Fruit fly (Drosophila melanogaster) whole organism, embryonic: ENCODE measurements around the gene CG4278.
A peak's percentile ranks its signal among the peaks of the same experiment; 100 is the strongest.

Experiments used
- C15 ChIP-seq: fragments of 200-800 bp; sonication (Bioruptor generic); IDR thresholded peaks from 3 replicates; pipeline ENCODE4 v1.3.6; 2022; ENCODE audit warnings: missing biosample characterization, missing genetic modification characterization
- CG10209 ChIP-seq: fragments of 200-800 bp; sonication (Bioruptor generic); optimal IDR thresholded peaks from 3 replicates; lab custom pipeline; 2017; ENCODE audit warnings: missing biosample characterization, mild to moderate bottlenecking, missing genetic modification characterization, missing genetic modification reagents
- CG10267 ChIP-seq: fragments of 200-800 bp; sonication (Bioruptor generic); optimal IDR thresholded peaks from 2 replicates; lab custom pipeline; 2018; ENCODE audit warnings: missing biosample characterization, mild to moderate bottlenecking, missing genetic modification characterization, moderate library complexity
- CG10321 ChIP-seq: fragments of 200-800 bp; sonication (Bioruptor generic); IDR thresholded peaks from 2 replicates; pipeline ENCODE4 v1.3.6; 2022; ENCODE audit warnings: missing biosample characterization, missing genetic modification characterization
- CG10431 ChIP-seq: fragments of 200-800 bp; sonication (Bioruptor generic); optimal IDR thresholded peaks from 3 replicates; lab custom pipeline; 2018; ENCODE audit warnings: missing biosample characterization, mild to moderate bottlenecking, missing genetic modification characterization
- CG12236 ChIP-seq: fragments of 200-800 bp; sonication (Bioruptor generic); optimal IDR thresholded peaks from 2 replicates; lab custom pipeline; 2016; ENCODE audit warnings: missing biosample characterization, missing genetic modification characterization
- CG14710 ChIP-seq: fragments of 200-800 bp; sonication (Bioruptor generic); optimal IDR thresholded peaks from 3 replicates; lab custom pipeline; 2019; ENCODE audit warnings: missing biosample characterization, mild to moderate bottlenecking, missing genetic modification characterization, moderate library complexity
- CG15514 ChIP-seq: fragments of 200-800 bp; sonication (Bioruptor generic); optimal IDR thresholded peaks from 3 replicates; lab custom pipeline; 2017; ENCODE audit warnings: missing biosample characterization, missing genetic modification characterization, mild to moderate bottlenecking, moderate library complexity, missing genetic modification reagents
- CG16863 ChIP-seq: fragments of 200-800 bp; sonication (Bioruptor generic); optimal IDR thresholded peaks from 3 replicates; lab custom pipeline; 2016; ENCODE audit warnings: missing biosample characterization, missing genetic modification characterization
- CG2889 ChIP-seq: fragments of 200-800 bp; sonication (Bioruptor generic); IDR thresholded peaks from 3 replicates; pipeline ENCODE4 v1.3.6; 2022; ENCODE audit warnings: missing biosample characterization, missing genetic modification characterization
- CG31388 ChIP-seq: fragments of 200-800 bp; sonication (Bioruptor generic); optimal IDR thresholded peaks from 2 replicates; lab custom pipeline; 2016; ENCODE audit warnings: missing biosample characterization, missing genetic modification characterization
- CG31441 ChIP-seq: fragments of 200-800 bp; sonication (Bioruptor generic); IDR thresholded peaks from 2 replicates; pipeline ENCODE4 v1.3.6; 2022; ENCODE audit warnings: missing biosample characterization, missing genetic modification characterization
- CG32532 ChIP-seq: fragments of 200-800 bp; sonication (Bioruptor generic); IDR thresholded peaks from 2 replicates; pipeline ENCODE4 v1.3.6; 2022; ENCODE audit warnings: missing biosample characterization, missing genetic modification characterization
- CG4404 ChIP-seq: fragments of 200-800 bp; sonication (Bioruptor generic); IDR thresholded peaks from 2 replicates; pipeline ENCODE4 v1.3.6; 2022; ENCODE audit warnings: missing biosample characterization, missing genetic modification characterization
- CG4707 ChIP-seq: fragments of 200-800 bp; sonication (Bioruptor generic); optimal IDR thresholded peaks from 2 replicates; lab custom pipeline; 2018; ENCODE audit warnings: missing biosample characterization, mild to moderate bottlenecking, missing genetic modification characterization, moderate library complexity
- CG6683 ChIP-seq: fragments of 200-800 bp; sonication (Bioruptor generic); optimal IDR thresholded peaks from 2 replicates; lab custom pipeline; 2017; ENCODE audit warnings: missing biosample characterization, mild to moderate bottlenecking, missing genetic modification characterization, missing genetic modification reagents
- CG6791 ChIP-seq: fragments of 200-800 bp; sonication (Bioruptor generic); IDR thresholded peaks from 3 replicates; pipeline ENCODE4 v1.3.6; 2022; ENCODE audit warnings: missing biosample characterization, missing genetic modification characterization; ENCODE audit not compliant: partially characterized antibody
- CG7745 ChIP-seq: fragments of 200-800 bp; sonication (Bioruptor generic); optimal IDR thresholded peaks from 2 replicates; lab custom pipeline; 2018; ENCODE audit warnings: missing biosample characterization, mild to moderate bottlenecking, missing genetic modification characterization, moderate library complexity
- CG9609 ChIP-seq: fragments of 200-800 bp; sonication (Bioruptor generic); optimal IDR thresholded peaks from 3 replicates; lab custom pipeline; 2016; ENCODE audit warnings: missing biosample characterization, missing genetic modification characterization
- CG9797 ChIP-seq: fragments of 200-800 bp; sonication (Bioruptor generic); optimal IDR thresholded peaks from 3 replicates; lab custom pipeline; 2018; ENCODE audit warnings: missing biosample characterization, mild to moderate bottlenecking, missing genetic modification characterization
- CoRest ChIP-seq: fragments of 200-800 bp; sonication (Bioruptor generic); optimal IDR thresholded peaks from 3 replicates; lab custom pipeline; 2018; ENCODE audit warnings: missing biosample characterization, mild to moderate bottlenecking, missing genetic modification characterization, moderate library complexity
- Deaf1 ChIP-seq: fragments of 200-800 bp; optimal IDR thresholded peaks from 3 replicates; lab custom pipeline; 2019; ENCODE audit warnings: missing biosample characterization, mild to moderate bottlenecking, missing genetic modification characterization, moderate library complexity
- Dfd ChIP-seq, 2 experiments: fragments of >200 bp; optimal IDR thresholded peaks; 2 replicates each; lab custom pipeline; 2017; ENCODE audit warnings: missing biosample characterization in 2 of 2, missing genetic modification characterization in 2 of 2
- Dref ChIP-seq: fragments of 200-800 bp; sonication (Bioruptor generic); IDR thresholded peaks from 2 replicates; pipeline ENCODE4 v1.3.6; 2022; ENCODE audit warnings: missing biosample characterization, missing genetic modification characterization
- Fer1 ChIP-seq: fragments of 200-800 bp; sonication (Bioruptor generic); optimal IDR thresholded peaks from 2 replicates; lab custom pipeline; 2017; ENCODE audit warnings: missing biosample characterization, mild to moderate bottlenecking, missing genetic modification characterization
- Jarid2 ChIP-seq: fragments of 200-800 bp; sonication (Bioruptor generic); optimal IDR thresholded peaks from 3 replicates; lab custom pipeline; 2017; ENCODE audit warnings: mild to moderate bottlenecking, missing biosample characterization, missing genetic modification reagents, missing genetic modification characterization
- Mes4 ChIP-seq: fragments of 200-800 bp; sonication (Bioruptor generic); optimal IDR thresholded peaks from 2 replicates; lab custom pipeline; 2016; ENCODE audit warnings: missing biosample characterization, missing genetic modification characterization
- NK7.1 ChIP-seq: fragments of 200-800 bp; sonication (Bioruptor generic); optimal IDR thresholded peaks from 3 replicates; lab custom pipeline; 2016; ENCODE audit warnings: missing biosample characterization, missing genetic modification characterization
- Poxn ChIP-seq: fragments of 200-800 bp; sonication (Bioruptor generic); IDR thresholded peaks from 2 replicates; pipeline ENCODE4 v1.3.6; 2022; ENCODE audit warnings: missing biosample characterization, missing genetic modification characterization
- chinmo ChIP-seq: fragments of 200-800 bp; sonication (Bioruptor generic); IDR thresholded peaks from 4 replicates; pipeline ENCODE4 v1.3.6; 2022; ENCODE audit warnings: missing biosample characterization, missing genetic modification characterization; ENCODE audit not compliant: partially characterized antibody
- crol ChIP-seq: fragments of 200-800 bp; sonication (Bioruptor generic); IDR thresholded peaks from 2 replicates; pipeline ENCODE4 v1.3.6; 2022; ENCODE audit warnings: missing biosample characterization, missing genetic modification characterization
- dmrt11E ChIP-seq: fragments of 200-800 bp; sonication (Bioruptor generic); optimal IDR thresholded peaks from 3 replicates; lab custom pipeline; 2018; ENCODE audit warnings: missing biosample characterization, mild to moderate bottlenecking, missing genetic modification characterization, moderate library complexity
- ems ChIP-seq: fragments of 200-800 bp; sonication (Bioruptor generic); optimal IDR thresholded peaks from 3 replicates; lab custom pipeline; 2016; ENCODE audit warnings: missing biosample characterization, missing genetic modification characterization
- fru ChIP-seq: fragments of >200 bp; optimal IDR thresholded peaks from 2 replicates; lab custom pipeline; 2017
- her ChIP-seq: fragments of 200-800 bp; sonication (Bioruptor generic); optimal IDR thresholded peaks from 2 replicates; lab custom pipeline; 2016; ENCODE audit warnings: missing biosample characterization, missing genetic modification characterization
- knrl ChIP-seq: fragments of 200-800 bp; sonication (Bioruptor generic); IDR thresholded peaks from 3 replicates; pipeline ENCODE4 v1.3.6; 2022; ENCODE audit warnings: missing biosample characterization, missing genetic modification characterization; ENCODE audit not compliant: partially characterized antibody
- mirr ChIP-seq: fragments of 200-800 bp; sonication (Bioruptor generic); optimal IDR thresholded peaks from 3 replicates; lab custom pipeline; 2018; ENCODE audit warnings: missing biosample characterization, mild to moderate bottlenecking, missing genetic modification characterization
- nom ChIP-seq: fragments of 200-800 bp; sonication (Bioruptor generic); optimal IDR thresholded peaks from 2 replicates; lab custom pipeline; 2017; ENCODE audit warnings: missing biosample characterization, missing genetic modification characterization, mild to moderate bottlenecking, moderate library complexity, missing genetic modification reagents
- onecut ChIP-seq: fragments of 200-800 bp; sonication (Bioruptor generic); IDR thresholded peaks from 2 replicates; pipeline ENCODE4 v1.3.6; 2022; ENCODE audit warnings: missing biosample characterization, missing genetic modification characterization
- org-1 ChIP-seq: fragments of 200-800 bp; sonication (Bioruptor generic); optimal IDR thresholded peaks from 2 replicates; lab custom pipeline; 2017; ENCODE audit warnings: missing biosample characterization, missing genetic modification characterization
- pzg ChIP-seq: fragments of 200-800 bp; sonication (Bioruptor generic); optimal IDR thresholded peaks from 3 replicates; lab custom pipeline; 2018; ENCODE audit warnings: missing biosample characterization, mild to moderate bottlenecking, missing genetic modification characterization, moderate library complexity
- rib ChIP-seq: fragments of 200-800 bp; sonication (Bioruptor generic); IDR thresholded peaks from 2 replicates; pipeline ENCODE4 v1.3.6; 2022; ENCODE audit warnings: missing biosample characterization, missing genetic modification characterization
- run ChIP-seq: fragments of 200-800 bp; sonication (Bioruptor generic); optimal IDR thresholded peaks from 3 replicates; lab custom pipeline; 2018; ENCODE audit warnings: missing biosample characterization, mild to moderate bottlenecking, missing genetic modification characterization
- sr ChIP-seq: fragments of 200-800 bp; sonication (Bioruptor generic); IDR thresholded peaks from 3 replicates; pipeline ENCODE4 v1.3.6; 2022; ENCODE audit warnings: missing biosample characterization, missing genetic modification characterization
- trem ChIP-seq: fragments of 200-800 bp; optimal IDR thresholded peaks from 3 replicates; lab custom pipeline; 2019; ENCODE audit warnings: missing biosample characterization, mild to moderate bottlenecking, missing genetic modification characterization, moderate library complexity
- ttk ChIP-seq: fragments of 200-800 bp; sonication (Bioruptor generic); IDR thresholded peaks from 2 replicates; pipeline ENCODE4 v2.1.2; 2022; ENCODE audit warnings: missing biosample characterization, missing genetic modification characterization
- twi ChIP-seq: fragments of 200-800 bp; optimal IDR thresholded peaks from 2 replicates; lab custom pipeline; 2019; ENCODE audit warnings: missing biosample characterization, mild to moderate bottlenecking, missing genetic modification characterization, moderate library complexity
- wdn ChIP-seq: fragments of 200-800 bp; sonication (Bioruptor generic); IDR thresholded peaks from 2 replicates; pipeline ENCODE4 v1.3.6; 2022; ENCODE audit warnings: missing biosample characterization, missing genetic modification characterization
- zen ChIP-seq: fragments of 200-800 bp; sonication (Bioruptor generic); optimal IDR thresholded peaks from 3 replicates; lab custom pipeline; 2018; ENCODE audit warnings: missing biosample characterization, mild to moderate bottlenecking, missing genetic modification characterization, moderate library complexity
- zfh2 ChIP-seq: fragments of 200-800 bp; sonication (Bioruptor generic); optimal IDR thresholded peaks from 2 replicates; lab custom pipeline; 2016; ENCODE audit warnings: missing biosample characterization, missing genetic modification characterization

Gene CG4278

DNA sequence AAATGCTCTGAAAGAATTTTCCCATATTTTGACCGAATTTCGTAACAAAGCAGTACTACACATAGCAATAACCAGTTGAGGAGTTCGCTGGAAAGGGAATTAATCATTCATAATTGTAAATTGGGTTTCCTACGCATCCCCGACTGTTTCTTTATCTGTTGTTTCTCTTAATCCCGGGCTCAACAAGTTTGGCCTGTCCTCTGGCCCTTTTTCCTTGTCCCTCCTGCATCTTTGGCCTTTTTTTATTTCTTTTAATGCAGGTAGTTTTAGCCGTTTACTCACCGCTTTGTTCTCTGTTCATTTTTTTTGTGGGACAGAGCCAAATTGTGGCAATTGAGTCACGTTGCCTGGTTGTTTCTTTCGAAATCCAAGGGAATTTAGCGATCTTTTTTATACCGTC lies 26.9 kb downstream of the CG4278 start (continued):
- peak; percentile 17 for TF ChIP-seq zen (tag; lab: Kevin White, UChicago)
- no peak for TF ChIP-seq CG32532 (GFP tag; lab: Robert Waterston, UW)
- no peak for TF ChIP-seq CG14710 (tag; lab: Kevin White, UChicago)
- TF ChIP-seq sr (GFP tag; lab: Robert Waterston, UW), result no peak
- TF ChIP-seq Deaf1, result no peak
- no peak for TF ChIP-seq fru (lab: Kevin White, UChicago)
- peak; percentile 17 for TF ChIP-seq nom (GFP tag; lab: Kevin White, UChicago)
- no peak for TF ChIP-seq Poxn (GFP tag; lab: Robert Waterston, UW)
- no peak for TF ChIP-seq CoRest
- TF ChIP-seq rib (GFP tag; lab: Robert Waterston, UW), result 0 out of 2 replicates have a peak, but pooled peaks have one; percentile 13
- no peak for TF ChIP-seq knrl (GFP tag; lab: Robert Waterston, UW)
- no peak for TF ChIP-seq CG31441
- no peak for TF ChIP-seq CG7745
- no peak for TF ChIP-seq trem (tag; lab: Kevin White, UChicago)
- TF ChIP-seq CG6791 (GFP tag; lab: Robert Waterston, UW), result no peak
- TF ChIP-seq zfh2 (GFP tag; lab: Kevin White, UChicago), result no peak
- TF ChIP-seq CG10267 (tag; lab: Kevin White, UChicago), result no peak
- TF ChIP-seq, all 482 proteins: peak for 6

DNA sequence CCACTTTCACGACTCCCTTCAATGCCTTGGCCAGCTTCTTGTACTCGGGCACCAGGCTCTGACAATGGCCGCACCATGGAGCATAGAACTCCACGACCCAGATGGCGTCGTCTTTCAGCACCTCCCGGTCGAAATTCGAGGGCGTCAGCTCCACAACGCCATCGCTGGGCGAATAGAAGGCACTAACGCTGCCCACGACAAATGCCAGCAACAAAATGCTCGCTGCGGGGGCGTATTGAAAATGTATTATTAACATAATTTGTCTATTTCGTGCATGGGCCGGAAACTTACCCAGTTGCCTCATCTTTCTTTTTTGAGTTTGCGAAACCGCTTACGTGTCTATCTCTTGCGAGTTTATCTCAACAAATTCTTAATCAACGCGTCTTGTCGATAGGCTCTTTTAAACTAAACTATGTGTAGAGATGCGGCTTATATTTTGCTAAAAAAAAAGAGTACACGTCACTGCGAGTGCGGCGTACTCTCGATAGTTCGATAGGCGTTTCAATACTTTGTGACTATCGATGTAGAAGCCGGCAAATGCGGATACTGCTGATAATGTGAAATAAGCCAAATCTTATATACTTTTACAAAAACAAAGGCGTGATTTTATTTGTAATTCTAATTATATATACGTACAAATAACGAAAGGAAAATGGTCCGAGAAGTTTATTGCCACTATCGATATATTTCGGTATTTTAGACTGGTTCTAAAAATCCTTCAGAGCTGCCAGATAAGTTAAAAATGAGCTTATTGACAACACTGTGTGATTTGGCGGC lies 29.6 kb downstream of the CG4278 start, which contains the start of gene CaBP1:
TSS of gene CaBP1 (minus strand) at position 487 of the 777 bp plus-strand sequence.
- TF ChIP-seq org-1 (GFP tag; lab: Kevin White, UChicago) (no peak), Jarid2 (GFP tag; lab: Kevin White, UChicago) (peak; percentile 27), pzg (GFP tag; lab: Kevin White, UChicago) (peak; percentile 63), ttk (no peak), twi (tag; lab: Kevin White, UChicago) (no peak), CG9609 (GFP tag; lab: Kevin White, UChicago) (no peak), NK7.1 (GFP tag; lab: Kevin White, UChicago) (no peak), mirr (GFP tag; lab: Kevin White, UChicago) (no peak), CG15514 (GFP tag; lab: Kevin White, UChicago) (peak; percentile 37), CG9797 (GFP tag; lab: Kevin White, UChicago) (peak; percentile 24), CG10209 (no peak), C15 (GFP tag; lab: Robert Waterston, UW) (no peak), run (tag; lab: Kevin White, UChicago) (no peak), onecut (no peak), Fer1 (no peak), CG10321 (GFP tag; lab: Robert Waterston, UW) (no peak), CG12236 (GFP tag; lab: Kevin White, UChicago) (no peak), Dref (peak; percentile 74), dmrt11E (tag; lab: Kevin White, UChicago) (no peak), CG10431 (no peak), Dfd (GFP tag; optimal IDR thresholded peaks at IDR 0.05; lab: Kevin White, UChicago) (no peak), CG6683 (no peak), CG31388 (GFP tag; lab: Kevin White, UChicago) (no peak), CG16863 (GFP tag; lab: Kevin White, UChicago) (no peak), her (GFP tag; lab: Kevin White, UChicago) (no peak), CG4707 (GFP tag; lab: Kevin White, UChicago) (no peak), wdn (no peak), ems (GFP tag; lab: Kevin White, UChicago) (no peak), nom (GFP tag; lab: Kevin White, UChicago) (no peak), Mes4 (GFP tag; lab: Kevin White, UChicago) (no peak), CG4404 (GFP tag; lab: Robert Waterston, UW) (no peak), CG2889 (no peak), crol (GFP tag; lab: Robert Waterston, UW) (no peak), chinmo (peak; percentile 91; the same call in 3 of the 4 replicates)
